Fruit fly (Drosophila melanogaster) whole organism, embryonic: ENCODE measurements around the gene Antp.

Experiments used
- Asciz ChIP-seq: fragments of 200-800 bp; sonication (Bioruptor generic); optimal IDR thresholded peaks from 2 replicates; lab custom pipeline; 2017; ENCODE audit warnings: missing biosample characterization, mild to moderate bottlenecking, missing genetic modification characterization, missing genetic modification reagents
- CG10267 ChIP-seq: fragments of 200-800 bp; sonication (Bioruptor generic); optimal IDR thresholded peaks from 2 replicates; lab custom pipeline; 2018; ENCODE audit warnings: missing biosample characterization, mild to moderate bottlenecking, missing genetic modification characterization, moderate library complexity
- CG10431 ChIP-seq: fragments of 200-800 bp; sonication (Bioruptor generic); optimal IDR thresholded peaks from 3 replicates; lab custom pipeline; 2018; ENCODE audit warnings: missing biosample characterization, mild to moderate bottlenecking, missing genetic modification characterization
- CG11456 ChIP-seq: fragments of 200-800 bp; sonication (Bioruptor generic); IDR thresholded peaks from 3 replicates; pipeline ENCODE4 v1.3.6; 2022; ENCODE audit warnings: missing biosample characterization, missing genetic modification characterization
- CG11723 ChIP-seq: fragments of 200-800 bp; sonication (Bioruptor generic); optimal IDR thresholded peaks from 2 replicates; lab custom pipeline; 2017; ENCODE audit warnings: missing biosample characterization, mild to moderate bottlenecking, missing genetic modification characterization
- CG12071 ChIP-seq: fragments of 200-800 bp; sonication (Bioruptor generic); optimal IDR thresholded peaks from 3 replicates; lab custom pipeline; 2018; ENCODE audit warnings: missing biosample characterization, mild to moderate bottlenecking, missing genetic modification characterization
- CG12744 ChIP-seq: fragments of 200-800 bp; sonication (Bioruptor generic); optimal IDR thresholded peaks from 2 replicates; lab custom pipeline; 2016; ENCODE audit warnings: missing biosample characterization, missing genetic modification characterization
- CG14667 ChIP-seq: fragments of 200-800 bp; sonication (Bioruptor generic); IDR thresholded peaks from 2 replicates; pipeline ENCODE4 v1.3.6; 2022; ENCODE audit warnings: missing biosample characterization, missing genetic modification characterization
- CG14710 ChIP-seq: fragments of 200-800 bp; sonication (Bioruptor generic); optimal IDR thresholded peaks from 3 replicates; lab custom pipeline; 2019; ENCODE audit warnings: missing biosample characterization, mild to moderate bottlenecking, missing genetic modification characterization, moderate library complexity
- CG15514 ChIP-seq: fragments of 200-800 bp; sonication (Bioruptor generic); optimal IDR thresholded peaks from 3 replicates; lab custom pipeline; 2017; ENCODE audit warnings: missing biosample characterization, missing genetic modification characterization, mild to moderate bottlenecking, moderate library complexity, missing genetic modification reagents
- CG15601 ChIP-seq: fragments of 200-800 bp; sonication (Bioruptor generic); optimal IDR thresholded peaks from 3 replicates; lab custom pipeline; 2019; ENCODE audit warnings: missing biosample characterization, mild to moderate bottlenecking, missing genetic modification characterization, moderate library complexity
- CG16813 ChIP-seq: fragments of 200-800 bp; sonication (Bioruptor generic); IDR thresholded peaks from 3 replicates; pipeline ENCODE4 v1.3.6; 2022; ENCODE audit warnings: missing biosample characterization, missing genetic modification characterization; ENCODE audit not compliant: partially characterized antibody
- CG16815 ChIP-seq: fragments of 200-800 bp; sonication (Bioruptor generic); optimal IDR thresholded peaks from 3 replicates; lab custom pipeline; 2017; ENCODE audit warnings: missing biosample characterization, mild to moderate bottlenecking, missing genetic modification characterization
- CG17186 ChIP-seq: fragments of 200-800 bp; sonication (Bioruptor generic); optimal IDR thresholded peaks from 3 replicates; lab custom pipeline; 2017; ENCODE audit warnings: missing biosample characterization, missing genetic modification reagents, missing genetic modification characterization
- CG17328 ChIP-seq: fragments of 200-800 bp; sonication (Bioruptor generic); IDR thresholded peaks from 2 replicates; pipeline ENCODE4 v1.3.6; 2022; ENCODE audit warnings: missing biosample characterization, missing genetic modification characterization
- CG17359 ChIP-seq: fragments of 200-800 bp; sonication (Bioruptor generic); optimal IDR thresholded peaks from 3 replicates; lab custom pipeline; 2018; ENCODE audit warnings: missing biosample characterization, mild to moderate bottlenecking, missing genetic modification characterization, moderate library complexity
- CG30020 ChIP-seq: fragments of 200-800 bp; optimal IDR thresholded peaks from 2 replicates; lab custom pipeline; 2019; ENCODE audit warnings: missing biosample characterization, mild to moderate bottlenecking, missing genetic modification characterization, moderate library complexity
- CG31365 ChIP-seq: fragments of 200-800 bp; sonication (Bioruptor generic); optimal IDR thresholded peaks from 2 replicates; lab custom pipeline; 2018; ENCODE audit warnings: missing biosample characterization, mild to moderate bottlenecking, missing genetic modification characterization
- CG4404 ChIP-seq: fragments of 200-800 bp; sonication (Bioruptor generic); IDR thresholded peaks from 2 replicates; pipeline ENCODE4 v1.3.6; 2022; ENCODE audit warnings: missing biosample characterization, missing genetic modification characterization
- CG4854 ChIP-seq: fragments of 200-800 bp; sonication (Bioruptor generic); optimal IDR thresholded peaks from 2 replicates; lab custom pipeline; 2016; ENCODE audit warnings: missing biosample characterization, missing genetic modification characterization, inconsistent platforms
- CG7271 ChIP-seq: fragments of 200-800 bp; sonication (Bioruptor generic); optimal IDR thresholded peaks from 2 replicates; lab custom pipeline; 2018; ENCODE audit warnings: missing biosample characterization, mild to moderate bottlenecking, missing genetic modification characterization, moderate library complexity
- CG9797 ChIP-seq: fragments of 200-800 bp; sonication (Bioruptor generic); optimal IDR thresholded peaks from 3 replicates; lab custom pipeline; 2018; ENCODE audit warnings: missing biosample characterization, mild to moderate bottlenecking, missing genetic modification characterization
- D ChIP-seq, 2 experiments: fragments of 200-800 bp in 1 of 2; fragments of >200 bp in 1 of 2; sonication (Bioruptor generic) in 1 of 2; optimal IDR thresholded peaks; 2 replicates in 1 of 2; 3 replicates in 1 of 2; lab custom pipeline; 2017; ENCODE audit warnings: mild to moderate bottlenecking in 1 of 2, missing biosample characterization in 1 of 2, missing genetic modification characterization in 1 of 2, missing genetic modification reagents in 1 of 2
- Dfd ChIP-seq, 2 experiments: fragments of >200 bp; optimal IDR thresholded peaks; 2 replicates each; lab custom pipeline; 2017; ENCODE audit warnings: missing biosample characterization in 2 of 2, missing genetic modification characterization in 2 of 2
- HmgD ChIP-seq: fragments of 200-800 bp; sonication (Bioruptor generic); optimal IDR thresholded peaks from 3 replicates; lab custom pipeline; 2016; ENCODE audit warnings: missing biosample characterization, missing genetic modification characterization
- Hmr ChIP-seq: fragments of 200-800 bp; sonication (Bioruptor generic); optimal IDR thresholded peaks from 3 replicates; lab custom pipeline; 2017; ENCODE audit warnings: mild to moderate bottlenecking, missing biosample characterization, missing genetic modification reagents, missing genetic modification characterization
- NK7.1 ChIP-seq: fragments of 200-800 bp; sonication (Bioruptor generic); optimal IDR thresholded peaks from 3 replicates; lab custom pipeline; 2016; ENCODE audit warnings: missing biosample characterization, missing genetic modification characterization
- PHDP ChIP-seq: fragments of 200-800 bp; sonication (Bioruptor generic); optimal IDR thresholded peaks from 3 replicates; lab custom pipeline; 2018; ENCODE audit warnings: missing biosample characterization, mild to moderate bottlenecking, missing genetic modification characterization, moderate library complexity
- Six4 ChIP-seq: fragments of 200-800 bp; sonication (Bioruptor generic); optimal IDR thresholded peaks from 2 replicates; lab custom pipeline; 2016; ENCODE audit warnings: missing biosample characterization, missing genetic modification characterization
- Xbp1 ChIP-seq: fragments of 200-800 bp; sonication (Bioruptor generic); optimal IDR thresholded peaks from 3 replicates; lab custom pipeline; 2016; ENCODE audit warnings: missing biosample characterization, mild to moderate bottlenecking, missing genetic modification characterization
- YL-1 ChIP-seq: fragments of 200-800 bp; sonication (Bioruptor generic); optimal IDR thresholded peaks from 3 replicates; lab custom pipeline; 2017; ENCODE audit warnings: missing biosample characterization, mild to moderate bottlenecking, missing genetic modification characterization
- ap ChIP-seq: fragments of 200-800 bp; sonication (Bioruptor generic); IDR thresholded peaks from 2 replicates; pipeline ENCODE4 v1.3.6; 2022; ENCODE audit warnings: missing biosample characterization, missing genetic modification characterization
- az2 ChIP-seq: fragments of 200-800 bp; sonication (Bioruptor generic); optimal IDR thresholded peaks from 3 replicates; lab custom pipeline; 2016; ENCODE audit warnings: missing biosample characterization, missing genetic modification characterization
- cad ChIP-seq: fragments of >200 bp; optimal IDR thresholded peaks from 2 replicates; lab custom pipeline; 2017; ENCODE audit warnings: missing biosample characterization, missing genetic modification characterization
- esg ChIP-seq: fragments of 200-800 bp; sonication (Bioruptor generic); conservative IDR thresholded peaks from 2 replicates; pipeline ENCODE4 v1.3.6; 2022; ENCODE audit warnings: missing biosample characterization, missing genetic modification characterization
- jigr1 ChIP-seq: fragments of 200-800 bp; sonication (Bioruptor generic); IDR thresholded peaks from 3 replicates; pipeline ENCODE4 v1.3.6; 2022; ENCODE audit warnings: missing biosample characterization, missing genetic modification characterization
- kah ChIP-seq: fragments of 200-800 bp; sonication (Bioruptor generic); optimal IDR thresholded peaks from 2 replicates; lab custom pipeline; 2018; ENCODE audit warnings: missing biosample characterization, mild to moderate bottlenecking, missing genetic modification characterization
- nerfin-1 ChIP-seq: fragments of 200-800 bp; sonication (Bioruptor generic); optimal IDR thresholded peaks from 3 replicates; lab custom pipeline; 2019; ENCODE audit warnings: missing biosample characterization, mild to moderate bottlenecking, missing genetic modification characterization, moderate library complexity
- odd ChIP-seq: fragments of 200-800 bp; sonication (Bioruptor generic); optimal IDR thresholded peaks from 2 replicates; lab custom pipeline; 2017; ENCODE audit warnings: missing biosample characterization, mild to moderate bottlenecking, missing genetic modification characterization
- onecut ChIP-seq: fragments of 200-800 bp; sonication (Bioruptor generic); IDR thresholded peaks from 2 replicates; pipeline ENCODE4 v1.3.6; 2022; ENCODE audit warnings: missing biosample characterization, missing genetic modification characterization
- ro ChIP-seq: fragments of 200-800 bp; sonication (Bioruptor generic); IDR thresholded peaks from 2 replicates; pipeline ENCODE4 v1.3.6; 2022; ENCODE audit warnings: missing biosample characterization, missing genetic modification characterization
- tll ChIP-seq, 2 experiments: fragments of 200-800 bp in 1 of 2; fragments of >200 bp in 1 of 2; sonication (Bioruptor generic) in 1 of 2; optimal IDR thresholded peaks; 2 replicates each; lab custom pipeline; 2017 to 2019; ENCODE audit warnings: missing biosample characterization in 2 of 2, missing genetic modification characterization in 2 of 2, mild to moderate bottlenecking in 1 of 2, moderate library complexity in 1 of 2
- toy ChIP-seq: fragments of 200-800 bp; sonication (Bioruptor generic); IDR thresholded peaks from 2 replicates; pipeline ENCODE4 v1.3.6; 2022; ENCODE audit warnings: missing biosample characterization, missing genetic modification characterization
- unc-4 ChIP-seq: fragments of 200-800 bp; sonication (Bioruptor generic); IDR thresholded peaks from 2 replicates; pipeline ENCODE4 v1.3.6; 2022; ENCODE audit warnings: missing biosample characterization, missing genetic modification characterization; ENCODE audit not compliant: partially characterized antibody
- zen2 ChIP-seq: fragments of 200-800 bp; sonication (Bioruptor generic); IDR thresholded peaks from 3 replicates; pipeline ENCODE4 v1.3.6; 2022; ENCODE audit warnings: missing biosample characterization, missing genetic modification characterization; ENCODE audit not compliant: partially characterized antibody

The Antp gene

dm6 chr3R:7044016-7044415, 45.0 kb upstream of the Antp start (continued):
- TF ChIP-seq CG16813 = no peak
- TF ChIP-seq Six4 (GFP tag; lab: Kevin White, UChicago) = no peak
- TF ChIP-seq cad (GFP tag; lab: Kevin White, UChicago) = peak; percentile 65
- TF ChIP-seq jigr1 (GFP tag; lab: Robert Waterston, UW) = no peak
- no peak for TF ChIP-seq YL-1
- peak in 1 of 2 experiments; percentile 8 for TF ChIP-seq tll (GFP tag; optimal IDR thresholded peaks at IDR 0.05; lab: Kevin White, UChicago)
- TF ChIP-seq esg (GFP tag; lab: Robert Waterston, UW) = no peak
- TF ChIP-seq CG11456 (GFP tag; lab: Robert Waterston, UW) = no peak
- peak; percentile 81 for TF ChIP-seq D (optimal IDR thresholded peaks at IDR 0.05; lab: Kevin White, UChicago)
- TF ChIP-seq D (GFP tag; optimal IDR thresholded peaks at IDR 0.05; lab: Kevin White, UChicago) = no peak
- TF ChIP-seq CG11723 (GFP tag; lab: Kevin White, UChicago) = no peak
- no peak for TF ChIP-seq CG16815 (GFP tag; lab: Kevin White, UChicago)

DNA sequence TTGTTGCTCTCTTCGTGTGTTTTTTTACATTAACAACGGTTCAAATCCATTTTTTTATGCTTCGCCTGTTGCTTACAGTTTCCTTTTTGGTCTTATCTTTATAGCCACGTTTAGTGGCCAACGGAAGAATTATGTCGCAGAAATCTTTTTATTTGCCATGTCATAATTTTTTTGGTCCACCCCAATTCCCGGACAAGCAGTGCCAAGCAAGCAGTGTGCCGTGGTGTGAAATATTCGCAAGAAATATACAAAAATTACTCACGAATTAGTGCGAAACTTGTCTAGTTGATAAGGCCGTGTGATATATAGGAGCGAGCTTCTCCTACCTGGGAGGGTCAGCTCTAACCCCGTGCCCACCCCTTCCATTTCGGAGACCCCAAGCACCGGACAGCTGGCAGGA, 41.9 kb upstream of the Antp start:
- no peak for TF ChIP-seq D (optimal IDR thresholded peaks at IDR 0.05; lab: Kevin White, UChicago)
- no peak for TF ChIP-seq D (GFP tag; optimal IDR thresholded peaks at IDR 0.05; lab: Kevin White, UChicago)
- TF ChIP-seq kah (GFP tag; lab: Kevin White, UChicago) = no peak
- TF ChIP-seq toy (GFP tag; lab: Robert Waterston, UW) = no peak
- TF ChIP-seq CG4854 (GFP tag; lab: Kevin White, UChicago) = no peak
- TF ChIP-seq CG31365 (tag; lab: Kevin White, UChicago) = peak; percentile 60
- peak in 1 of 2 experiments; percentile 42 for TF ChIP-seq Dfd (GFP tag; optimal IDR thresholded peaks at IDR 0.05; lab: Kevin White, UChicago)

DNA sequence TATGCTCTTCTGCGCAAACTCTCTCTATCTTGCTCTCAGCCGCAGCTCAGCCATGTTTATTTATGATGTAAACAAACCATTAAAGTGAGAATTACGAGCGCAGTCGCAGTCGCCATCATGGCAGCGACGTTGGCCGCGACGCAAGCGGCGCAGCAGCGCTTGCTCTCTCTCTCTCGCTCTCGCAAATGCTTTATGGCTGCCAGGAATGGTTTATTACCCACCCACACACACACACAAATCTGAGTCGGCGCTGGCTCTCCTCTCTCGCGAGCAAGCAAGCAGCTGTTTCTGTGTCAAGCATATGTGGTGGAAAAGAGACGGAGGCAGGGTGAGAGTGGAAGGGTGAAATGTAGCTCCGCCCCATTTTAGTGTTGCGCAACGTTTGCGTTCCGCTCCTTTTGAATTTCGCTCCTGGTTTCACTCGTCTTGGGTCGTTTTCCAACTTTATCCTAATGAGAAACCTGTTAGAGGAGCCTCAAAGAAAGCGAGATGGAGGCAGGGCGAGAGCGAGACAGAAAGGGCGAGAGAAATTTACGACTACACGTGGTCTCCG, 38.3 kb upstream of the Antp start:
- TF ChIP-seq odd (GFP tag; lab: Kevin White, UChicago) (no peak), Xbp1 (GFP tag; lab: Kevin White, UChicago) (peak; percentile 10), nerfin-1 (tag; lab: Kevin White, UChicago) (peak; percentile 21), CG15601 (tag; lab: Kevin White, UChicago) (no peak), CG10431 (no peak), CG15514 (GFP tag; lab: Kevin White, UChicago) (no peak), az2 (GFP tag; lab: Kevin White, UChicago) (no peak), CG9797 (GFP tag; lab: Kevin White, UChicago) (no peak), CG12744 (GFP tag; lab: Kevin White, UChicago) (no peak), CG16813 (0 out of 3 replicates have a peak, but pooled peaks have one; percentile 9), CG31365 (tag; lab: Kevin White, UChicago) (no peak), Hmr (GFP tag; lab: Kevin White, UChicago) (peak; percentile 37), CG14710 (no peak), NK7.1 (GFP tag; lab: Kevin White, UChicago) (no peak), CG4404 (GFP tag; lab: Robert Waterston, UW) (no peak), HmgD (GFP tag; lab: Kevin White, UChicago) (peak; percentile 51), CG7271 (tag; lab: Kevin White, UChicago) (no peak), CG10267 (tag; lab: Kevin White, UChicago) (peak; percentile 91), zen2 (GFP tag; lab: Robert Waterston, UW) (peak; percentile 56; the same call in 1 of the 3 replicates), onecut (GFP tag; lab: Robert Waterston, UW) (no peak), CG30020 (tag; lab: Kevin White, UChicago) (no peak), unc-4 (no peak), ap (no peak), CG17359 (tag; lab: Kevin White, UChicago) (no peak), PHDP (tag; lab: Kevin White, UChicago) (no peak), CG17186 (no peak), CG17328 (GFP tag; lab: Robert Waterston, UW) (no peak; the same call in 1 of the 2 replicates), Asciz (no peak), ro (no peak), CG14667 (GFP tag; lab: Robert Waterston, UW) (no peak), CG12071 (peak; percentile 3)
